Worm (Caenorhabditis elegans) whole organism, midembryonic: ENCODE results near the gene dcaf-1.

Source experiments
- T22C8.4 ChIP-seq: fragments of 200-800 bp; sonication (Bioruptor generic); IDR thresholded peaks from 2 replicates; pipeline ENCODE4 v1.3.6; 2022; ENCODE audit warnings: missing genetic modification characterization, missing compliant biosample characterization
- cog-1 ChIP-seq: sonication (generic microtip); optimal IDR thresholded peaks from 2 replicates; lab custom pipeline; 2016; ENCODE audit warnings: missing genetic modification characterization, missing compliant biosample characterization
- flt-1 ChIP-seq: fragments of 200-800 bp; sonication (Bioruptor generic); IDR thresholded peaks from 2 replicates; pipeline ENCODE4 v1.3.6; 2022; ENCODE audit warnings: missing genetic modification characterization, missing compliant biosample characterization
- klf-2 ChIP-seq: fragments of 200-800 bp; sonication (Bioruptor generic); conservative IDR thresholded peaks from 2 replicates; pipeline ENCODE4 v1.3.6; 2022; ENCODE audit warnings: missing genetic modification reagents, missing genetic modification characterization, missing compliant biosample characterization
- med-1 ChIP-seq: sonication (generic microtip); optimal IDR thresholded peaks from 2 replicates; lab custom pipeline; 2017; ENCODE audit warnings: missing genetic modification characterization, mild to moderate bottlenecking, missing compliant biosample characterization, antibody characterized with exemption, missing genetic modification reagents; ENCODE audit not compliant: insufficient read depth
- ref-1 ChIP-seq: fragments of 200-800 bp; sonication (Bioruptor generic); conservative IDR thresholded peaks from 2 replicates; pipeline ENCODE4 v1.3.6; 2022; ENCODE audit warnings: missing genetic modification reagents, missing genetic modification characterization, missing compliant biosample characterization
- tab-1 ChIP-seq: fragments of 200-800 bp; sonication (Bioruptor generic); IDR thresholded peaks from 2 replicates; pipeline ENCODE4 v1.3.6; 2022; ENCODE audit warnings: missing genetic modification characterization, missing compliant biosample characterization
- ztf-23 ChIP-seq: fragments of 200-800 bp; sonication (Bioruptor generic); IDR thresholded peaks from 2 replicates; pipeline ENCODE4 v1.3.6; 2022; ENCODE audit warnings: missing genetic modification reagents, missing genetic modification characterization, missing compliant biosample characterization
- ztf-29 ChIP-seq: fragments of 200-800 bp; sonication (Bioruptor generic); IDR thresholded peaks from 2 replicates; pipeline ENCODE4 v1.3.6; 2022; ENCODE audit warnings: missing genetic modification reagents, missing genetic modification characterization, missing compliant biosample characterization

dcaf-1 gene

ce11 chrIV:9673206-9673605 is 33.3 kb downstream of the dcaf-1 start:
- TF ChIP-seq ztf-29 (GFP tag; lab: Robert Waterston, UW) (no peak), med-1 (GFP tag; lab: Kevin White, UChicago) (no peak), cog-1 (no peak), flt-1 (GFP tag; lab: Robert Waterston, UW) (no peak), tab-1 (GFP tag; lab: Robert Waterston, UW) (no peak), klf-2 (GFP tag; lab: Robert Waterston, UW) (no peak), ztf-23 (GFP tag; lab: Robert Waterston, UW) (no peak), ref-1 (no peak), T22C8.4 (GFP tag; lab: Robert Waterston, UW) (no peak)

- no peak for TF ChIP-seq med-1 (GFP tag; lab: Kevin White, UChicago)
- no peak for TF ChIP-seq cog-1
- TF ChIP-seq ztf-23 (GFP tag; lab: Robert Waterston, UW): no peak
- no peak for TF ChIP-seq ref-1
Observed at ce11 chrIV:9672434-9672833, 34.1 kb downstream of the dcaf-1 start.

ce11 chrIV:9671001-9671652 is 35.4 kb downstream of the dcaf-1 start:
- TF ChIP-seq med-1 (GFP tag; lab: Kevin White, UChicago) (no peak), ztf-23 (GFP tag; lab: Robert Waterston, UW) (no peak), T22C8.4 (GFP tag; lab: Robert Waterston, UW) (no peak), ztf-29 (GFP tag; lab: Robert Waterston, UW) (no peak), cog-1 (no peak), klf-2 (GFP tag; lab: Robert Waterston, UW) (no peak), flt-1 (GFP tag; lab: Robert Waterston, UW) (no peak), ref-1 (no peak), tab-1 (GFP tag; lab: Robert Waterston, UW) (no peak)

- TF ChIP-seq cog-1: no peak
- TF ChIP-seq ztf-29 (GFP tag; lab: Robert Waterston, UW): no peak
- no peak for TF ChIP-seq T22C8.4 (GFP tag; lab: Robert Waterston, UW)
- no peak for TF ChIP-seq tab-1 (GFP tag; lab: Robert Waterston, UW)
- no peak for TF ChIP-seq flt-1 (GFP tag; lab: Robert Waterston, UW)
- TF ChIP-seq klf-2 (GFP tag; lab: Robert Waterston, UW): no peak
- TF ChIP-seq ref-1: no peak
- no peak for TF ChIP-seq med-1 (GFP tag; lab: Kevin White, UChicago)
- TF ChIP-seq ztf-23 (GFP tag; lab: Robert Waterston, UW): no peak
Observed at ce11 chrIV:9669969-9670368, 36.6 kb downstream of the dcaf-1 start.

ce11 chrIV:9668103-9668672 is 38.3 kb downstream of the dcaf-1 start:
- TF ChIP-seq ref-1 (no peak), med-1 (GFP tag; lab: Kevin White, UChicago) (no peak), ztf-23 (GFP tag; lab: Robert Waterston, UW) (no peak), tab-1 (GFP tag; lab: Robert Waterston, UW) (no peak), klf-2 (GFP tag; lab: Robert Waterston, UW) (no peak), T22C8.4 (GFP tag; lab: Robert Waterston, UW) (no peak), cog-1 (no peak), ztf-29 (GFP tag; lab: Robert Waterston, UW) (no peak), flt-1 (GFP tag; lab: Robert Waterston, UW) (no peak)

- TF ChIP-seq tab-1 (GFP tag; lab: Robert Waterston, UW): no peak
- TF ChIP-seq cog-1: peak; percentile 17
- TF ChIP-seq med-1 (GFP tag; lab: Kevin White, UChicago): no peak
- no peak for TF ChIP-seq ref-1
- no peak for TF ChIP-seq T22C8.4 (GFP tag; lab: Robert Waterston, UW)
- TF ChIP-seq klf-2 (GFP tag; lab: Robert Waterston, UW): no peak
- TF ChIP-seq flt-1 (GFP tag; lab: Robert Waterston, UW): no peak
- no peak for TF ChIP-seq ztf-29 (GFP tag; lab: Robert Waterston, UW)
- TF ChIP-seq ztf-23 (GFP tag; lab: Robert Waterston, UW): no peak
Observed at ce11 chrIV:9667084-9667483, 39.4 kb downstream of the dcaf-1 start.

ce11 chrIV:9659999-9660398 is 46.5 kb downstream of the dcaf-1 start:
- no peak for TF ChIP-seq ztf-23 (GFP tag; lab: Robert Waterston, UW)
- TF ChIP-seq med-1 (GFP tag; lab: Kevin White, UChicago): no peak
- TF ChIP-seq ref-1: no peak
- no peak for TF ChIP-seq T22C8.4 (GFP tag; lab: Robert Waterston, UW)
- no peak for TF ChIP-seq flt-1 (GFP tag; lab: Robert Waterston, UW)
- TF ChIP-seq ztf-29 (GFP tag; lab: Robert Waterston, UW): no peak
- no peak for TF ChIP-seq klf-2 (GFP tag; lab: Robert Waterston, UW)
- TF ChIP-seq cog-1: no peak
- no peak for TF ChIP-seq tab-1 (GFP tag; lab: Robert Waterston, UW)

ce11 chrIV:9657753-9658152 is 48.8 kb downstream of the dcaf-1 start, which contains the start of gene acc-1:
Gene acc-1 (plus strand): TSS chrIV:9658053.
- no peak for TF ChIP-seq T22C8.4 (GFP tag; lab: Robert Waterston, UW)
- TF ChIP-seq ztf-23 (GFP tag; lab: Robert Waterston, UW): no peak
- no peak for TF ChIP-seq cog-1
- TF ChIP-seq tab-1 (GFP tag; lab: Robert Waterston, UW): no peak
- no peak for TF ChIP-seq med-1 (GFP tag; lab: Kevin White, UChicago)
- TF ChIP-seq ztf-29 (GFP tag; lab: Robert Waterston, UW): no peak
- TF ChIP-seq flt-1 (GFP tag; lab: Robert Waterston, UW): no peak
- no peak for TF ChIP-seq klf-2 (GFP tag; lab: Robert Waterston, UW)
- no peak for TF ChIP-seq ref-1

ce11 chrIV:9655556-9655955 is 51.0 kb downstream of the dcaf-1 start:
- TF ChIP-seq ref-1 (no peak), cog-1 (no peak), med-1 (GFP tag; lab: Kevin White, UChicago) (no peak), flt-1 (GFP tag; lab: Robert Waterston, UW) (no peak), T22C8.4 (GFP tag; lab: Robert Waterston, UW) (no peak), klf-2 (GFP tag; lab: Robert Waterston, UW) (no peak), tab-1 (GFP tag; lab: Robert Waterston, UW) (no peak), ztf-23 (GFP tag; lab: Robert Waterston, UW) (no peak), ztf-29 (GFP tag; lab: Robert Waterston, UW) (no peak)
